Fruit fly (Drosophila melanogaster) S2 (cell line): ENCODE measurements around the gene PGRP-LF.

Source experiments
- CG8478 ChIP-seq: fragments of >200 bp; optimal IDR thresholded peaks from 2 replicates; lab custom pipeline; 2018
- CTCF ChIP-seq, 2 experiments: fragments of >200 bp; optimal IDR thresholded peaks; 2 replicates each; lab custom pipeline; 2018

DNA sequence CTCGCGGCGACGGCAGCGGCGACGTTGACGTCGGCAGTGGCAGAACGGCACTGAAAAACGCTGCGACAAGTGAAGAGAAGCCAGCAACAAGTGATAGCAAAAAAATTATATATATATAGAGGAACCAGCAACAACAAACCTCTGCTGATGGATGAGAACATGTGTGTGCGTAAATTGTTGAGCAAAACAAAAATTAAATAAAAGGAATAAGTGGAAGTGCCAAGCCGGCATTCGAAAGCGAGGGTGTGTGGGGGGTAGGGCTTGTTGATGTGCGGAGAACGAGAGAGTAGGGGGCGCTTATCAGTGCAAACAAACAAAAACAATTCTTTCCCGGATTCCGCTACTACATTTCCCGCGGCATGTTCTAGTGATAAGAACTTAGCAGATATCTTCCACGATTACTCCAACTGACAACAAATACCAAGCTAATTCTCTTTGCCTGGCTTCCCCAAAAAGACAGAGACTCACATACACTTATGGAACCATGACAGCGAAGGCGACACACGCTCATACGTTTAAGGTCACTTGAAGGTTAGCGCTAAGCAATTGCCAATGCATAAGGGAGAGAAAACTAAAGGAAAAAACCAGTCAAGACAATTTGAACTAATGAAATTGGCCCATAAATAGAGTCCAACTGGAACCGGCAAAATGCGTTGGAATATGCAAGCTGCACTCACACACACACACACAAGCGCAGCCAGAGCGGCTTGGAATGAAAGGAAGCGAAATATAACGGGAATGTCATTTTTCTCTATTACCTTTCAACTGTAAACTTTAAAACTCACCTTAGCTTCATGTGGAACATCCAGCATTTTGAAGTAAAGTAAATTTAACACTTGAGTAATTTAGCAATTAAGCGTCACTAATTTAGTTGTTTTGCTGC is 8.7 kb downstream of the PGRP-LF start:
- TF ChIP-seq CTCF (optimal IDR thresholded peaks at IDR 0.05; lab: Kevin White, UChicago) = no peak
- no peak for TF ChIP-seq CG8478
